Fruit fly (Drosophila melanogaster): Measurements from ENCODE around the gene PIG-H.
A peak's percentile ranks its signal among the peaks of the same experiment; 100 is the strongest.

The PIG-H gene

DNA sequence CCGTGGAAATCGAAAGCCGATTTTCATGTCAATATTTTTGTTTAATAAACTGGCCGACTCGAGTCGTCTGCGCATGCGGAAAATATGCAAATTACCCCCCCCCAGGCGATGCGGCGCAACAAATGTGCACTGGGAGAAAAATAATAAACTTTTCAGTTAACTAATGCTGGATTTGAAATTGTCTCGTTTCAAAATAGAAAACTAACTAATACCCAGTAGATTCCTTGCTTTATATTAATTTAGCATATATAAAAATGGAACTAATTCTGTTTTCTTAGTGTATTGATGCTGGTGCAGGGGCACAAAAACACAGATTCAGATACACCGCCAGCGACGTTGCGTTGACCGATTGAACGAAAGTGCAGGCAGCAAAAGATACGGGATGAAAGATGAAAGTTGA, 38.3 kb downstream of the PIG-H start (continued):
- no peak for TF ChIP-seq abd-A (tag; optimal IDR thresholded peaks at IDR 0.05)
- no peak for TF ChIP-seq en (GFP tag; optimal IDR thresholded peaks at IDR 0.05)
- TF ChIP-seq HLH4C (GFP tag; IDR thresholded peaks at IDR 0.05; ENCODE audit: partially characterized antibody), result no peak
- TF ChIP-seq CG16813 (GFP tag; IDR thresholded peaks at IDR 0.05; ENCODE audit: partially characterized antibody), result no peak
- TF ChIP-seq gsb (GFP tag; IDR thresholded peaks at IDR 0.05), result no peak
- TF ChIP-seq Ada2b (GFP tag; IDR thresholded peaks at IDR 0.05), result no peak
- peak; percentile 27; the same call in 1 of the 2 replicates for TF ChIP-seq CG17328 (GFP tag; IDR thresholded peaks at IDR 0.05)
- no peak for TF ChIP-seq jing (GFP tag; optimal IDR thresholded peaks at IDR 0.05)
- peak; percentile 57 for TF ChIP-seq CG2712 (tag; optimal IDR thresholded peaks at IDR 0.05)
- TF ChIP-seq twi (tag; optimal IDR thresholded peaks at IDR 0.05), result no peak
- no peak for TF ChIP-seq CG2875 (GFP tag; optimal IDR thresholded peaks at IDR 0.05)
- TF ChIP-seq CG1529 (GFP tag; optimal IDR thresholded peaks at IDR 0.05), result no peak
- no peak for TF ChIP-seq p53 (GFP tag; optimal IDR thresholded peaks at IDR 0.05)
- TF ChIP-seq Chrac-16 (GFP tag; optimal IDR thresholded peaks at IDR 0.05), result no peak
- TF ChIP-seq Awh (GFP tag; IDR thresholded peaks at IDR 0.05), result no peak
- TF ChIP-seq esg (GFP tag; conservative IDR thresholded peaks at IDR 0.05), result 0 out of 2 replicates have a peak, but pooled peaks have one; percentile 11
- no peak for TF ChIP-seq Myb (GFP tag; optimal IDR thresholded peaks at IDR 0.05)
- TF ChIP-seq exex (tag; optimal IDR thresholded peaks at IDR 0.05), result no peak
- peak; percentile 17 for TF ChIP-seq CG17359 (tag; optimal IDR thresholded peaks at IDR 0.05)
- TF ChIP-seq CG10979 (tag; optimal IDR thresholded peaks at IDR 0.05), result peak; percentile 60
- no peak for TF ChIP-seq salm (tag; optimal IDR thresholded peaks at IDR 0.05)
- no peak for TF ChIP-seq CG6813 (GFP tag; optimal IDR thresholded peaks at IDR 0.05)
- TF ChIP-seq CG11247 (GFP tag; IDR thresholded peaks at IDR 0.05), result no peak
- no peak for TF ChIP-seq Dfd (GFP tag; optimal IDR thresholded peaks at IDR 0.05)
- TF ChIP-seq CG15479 (GFP tag; optimal IDR thresholded peaks at IDR 0.05), result no peak
- no peak for TF ChIP-seq schlank (tag; optimal IDR thresholded peaks at IDR 0.05)
- TF ChIP-seq dm (GFP tag; optimal IDR thresholded peaks at IDR 0.05), result no peak
- no peak for TF ChIP-seq CG12744 (GFP tag; optimal IDR thresholded peaks at IDR 0.05)
- no peak for TF ChIP-seq bcd (GFP tag; optimal IDR thresholded peaks at IDR 0.05)
- no peak for TF ChIP-seq CG10366 (GFP tag; IDR thresholded peaks at IDR 0.05)
- TF ChIP-seq vfl (GFP tag; optimal IDR thresholded peaks at IDR 0.05), result no peak
- TF ChIP-seq Sox100B (GFP tag; optimal IDR thresholded peaks at IDR 0.05), result no peak
- no peak for TF ChIP-seq tll (GFP tag; optimal IDR thresholded peaks at IDR 0.05)
- TF ChIP-seq CG13894 (tag; optimal IDR thresholded peaks at IDR 0.05), result no peak
- TF ChIP-seq CG6689 (GFP tag; IDR thresholded peaks at IDR 0.05), result 0 out of 2 replicates have a peak, but pooled peaks have one; percentile 22
- no peak for TF ChIP-seq CG13123 (GFP tag; optimal IDR thresholded peaks at IDR 0.05)
- no peak for TF ChIP-seq disco-r (GFP tag; optimal IDR thresholded peaks at IDR 0.05)
- TF ChIP-seq CG18262 (tag; optimal IDR thresholded peaks at IDR 0.05), result peak; percentile 53
- peak; percentile 62 for TF ChIP-seq CG11504 (tag; optimal IDR thresholded peaks at IDR 0.05)
- no peak for TF ChIP-seq tup (GFP tag; optimal IDR thresholded peaks at IDR 0.05)
- peak; percentile 75 for TF ChIP-seq sens (GFP tag)
- no peak for TF ChIP-seq CG13775 (GFP tag; optimal IDR thresholded peaks at IDR 0.05)
- TF ChIP-seq crc (GFP tag; optimal IDR thresholded peaks at IDR 0.05), result no peak
- no peak for TF ChIP-seq BEAF-32 (GFP tag; optimal IDR thresholded peaks at IDR 0.05)
- no peak for TF ChIP-seq grau (tag; optimal IDR thresholded peaks at IDR 0.05)
- no peak for TF ChIP-seq Meics (GFP tag; optimal IDR thresholded peaks at IDR 0.05)
- no peak for TF ChIP-seq Xbp1 (GFP tag; optimal IDR thresholded peaks at IDR 0.05)
- TF ChIP-seq ftz-f1 (GFP tag; optimal IDR thresholded peaks at IDR 0.05), result no peak
- TF ChIP-seq lola (GFP tag; optimal IDR thresholded peaks at IDR 0.05), result no peak
- TF ChIP-seq Pdp1 (GFP tag; optimal IDR thresholded peaks at IDR 0.05), result no peak
- TF ChIP-seq sob (GFP tag; IDR thresholded peaks at IDR 0.05), result no peak

Measured in whole organism, embryonic.